Worm (Caenorhabditis elegans): ENCODE measurements around the gene cutl-21.
A peak's percentile ranks its signal among the peaks of the same experiment; 100 is the strongest.

The cutl-21 gene

ce11 chrX:1012385-1012866 lies 8.3 kb downstream of the cutl-21 start (continued):
- TF ChIP-seq cebp-1 (GFP tag; IDR thresholded peaks at IDR 0.05) (no peak), cebp-1 (tag; optimal IDR thresholded peaks at IDR 0.05) (peak; percentile 57), tbx-9 (tag; optimal IDR thresholded peaks at IDR 0.05; ENCODE audit: borderline replicate concordance) (no peak), madf-6 (GFP tag; IDR thresholded peaks at IDR 0.05) (no peak), lag-1 (GFP tag; IDR thresholded peaks at IDR 0.05) (no peak), ztf-22 (GFP tag; optimal IDR thresholded peaks at IDR 0.05) (peak; percentile 35), ceh-58 (GFP tag; IDR thresholded peaks at IDR 0.05) (0 out of 2 replicates have a peak, but pooled peaks have one; percentile 3), sea-2 (GFP tag; IDR thresholded peaks at IDR 0.05) (no peak), madf-8 (GFP tag; conservative IDR thresholded peaks at IDR 0.05) (no peak), lsl-1 (GFP tag; optimal IDR thresholded peaks at IDR 0.05) (no peak), sptf-2 (GFP tag; optimal IDR thresholded peaks at IDR 0.05) (no peak), nhr-90 (tag; optimal IDR thresholded peaks at IDR 0.05) (no peak), lir-1 (GFP tag; conservative IDR thresholded peaks at IDR 0.05) (no peak), dox-1 (GFP tag; IDR thresholded peaks at IDR 0.05) (no peak; the same call in 1 of the 2 replicates), nhr-80 (tag; optimal IDR thresholded peaks at IDR 0.05) (no peak), K12H6.12 (tag; optimal IDR thresholded peaks at IDR 0.05) (peak; percentile 16), hlh-26 (GFP tag; conservative IDR thresholded peaks at IDR 0.05) (no peak), mel-28 (tag; optimal IDR thresholded peaks at IDR 0.05; ENCODE audit: borderline replicate concordance) (no peak), hrde-1 (tag; optimal IDR thresholded peaks at IDR 0.05; ENCODE audit: borderline replicate concordance) (no peak), chd-7 (tag; optimal IDR thresholded peaks at IDR 0.05) (peak; percentile 7), tbp1 (GFP tag; optimal IDR thresholded peaks at IDR 0.05) (peak; percentile 16), snpc-3.4 (tag; optimal IDR thresholded peaks at IDR 0.05) (no peak), gei-17 (GFP tag; optimal IDR thresholded peaks at IDR 0.05) (no peak), T07F8.4 (tag; optimal IDR thresholded peaks at IDR 0.05) (no peak), pha-4 (tag; optimal IDR thresholded peaks at IDR 0.05) (no peak), aptf-2 (GFP tag; conservative IDR thresholded peaks at IDR 0.05) (no peak), attf-3 (GFP tag; conservative IDR thresholded peaks at IDR 0.05) (no peak), lin-40 (tag; optimal IDR thresholded peaks at IDR 0.05) (peak; percentile 17), fkh-3 (tag; optimal IDR thresholded peaks at IDR 0.05) (no peak), attf-6 (GFP tag; IDR thresholded peaks at IDR 0.05) (no peak), cebp-2 (GFP tag; IDR thresholded peaks at IDR 0.05) (0 out of 2 replicates have a peak, but pooled peaks have one; percentile 31), atf-7 (tag; optimal IDR thresholded peaks at IDR 0.05) (peak; percentile 26), B0336.3 (GFP tag; IDR thresholded peaks at IDR 0.05) (peak; percentile 64; the same call in 1 of the 2 replicates), F10E7.11 (tag; optimal IDR thresholded peaks at IDR 0.05) (peak; percentile 7), F23B12.7 (tag; optimal IDR thresholded peaks at IDR 0.05; ENCODE audit: insufficient read depth) (no peak), aptf-3 (GFP tag; IDR thresholded peaks at IDR 0.05) (no peak), mcd-1 (GFP tag; IDR thresholded peaks at IDR 0.05) (0 out of 2 replicates have a peak, but pooled peaks have one; percentile 15), akir-1 (GFP tag; optimal IDR thresholded peaks at IDR 0.05) (no peak), nfya-2 (GFP tag; IDR thresholded peaks at IDR 0.05) (no peak), D2030.7 (GFP tag; IDR thresholded peaks at IDR 0.05) (no peak), snpc-1.3 (tag; optimal IDR thresholded peaks at IDR 0.05; ENCODE audit: insufficient read depth) (no peak), nhr-120 (GFP tag; IDR thresholded peaks at IDR 0.05) (no peak), ekl-4 (GFP tag; IDR thresholded peaks at IDR 0.05) (0 out of 2 replicates have a peak, but pooled peaks have one; percentile 51), B0261.1 (tag; optimal IDR thresholded peaks at IDR 0.05) (no peak), mes-4 (tag; optimal IDR thresholded peaks at IDR 0.05) (no peak), B0019.2 (GFP tag; conservative IDR thresholded peaks at IDR 0.05) (no peak), madf-10 (tag; optimal IDR thresholded peaks at IDR 0.05) (no peak), rcor-1 (GFP tag; IDR thresholded peaks at IDR 0.05) (no peak)
